Worm (Caenorhabditis elegans) whole organism, mixed stage, embryonic: ENCODE results near the gene F37C4.6.
"Not testable (repeated sequence)": the region's sequence is repeated elsewhere in the genome, so short reads cannot be mapped to it uniquely, and the experiment has no call there.

ENCODE experiments used
- bed-3 ChIP-seq: fragments of 200-800 bp; sonication (Bioruptor generic); optimal IDR thresholded peaks from 3 replicates; lab custom pipeline; 2018; ENCODE audit warnings: mild to moderate bottlenecking, missing genetic modification characterization, moderate library complexity, missing compliant biosample characterization
- blmp-1 ChIP-seq: fragments of 150-350 bp; optimal IDR thresholded peaks from 2 replicates; lab custom pipeline; 2014; ENCODE audit warnings: missing biosample characterization, missing genetic modification characterization
- ceh-83 ChIP-seq: fragments of 200-800 bp; sonication (Bioruptor generic); optimal IDR thresholded peaks from 2 replicates; lab custom pipeline; 2018; ENCODE audit warnings: mild to moderate bottlenecking, missing genetic modification characterization, missing compliant biosample characterization
- ces-1 ChIP-seq: fragments of 150-350 bp; optimal IDR thresholded peaks from 2 replicates; lab custom pipeline; 2014; ENCODE audit warnings: missing biosample characterization, missing genetic modification reagents, missing genetic modification characterization
- drap-1 ChIP-seq: fragments of 200-800 bp; sonication (Bioruptor generic); optimal IDR thresholded peaks from 3 replicates; lab custom pipeline; 2018; ENCODE audit warnings: mild to moderate bottlenecking, missing genetic modification characterization, missing compliant biosample characterization
- elt-1 ChIP-seq: sonication (generic microtip); optimal IDR thresholded peaks from 2 replicates; lab custom pipeline; 2017; ENCODE audit warnings: missing genetic modification characterization, mild to moderate bottlenecking, missing compliant biosample characterization, antibody characterized with exemption, moderate library complexity, borderline replicate concordance; ENCODE audit not compliant: insufficient read depth
- elt-3 ChIP-seq: fragments of 150-350 bp; optimal IDR thresholded peaks from 2 replicates; lab custom pipeline; 2014; ENCODE audit warnings: missing biosample characterization, missing genetic modification characterization
- flh-1 ChIP-seq: fragments of 200-800 bp; sonication (Bioruptor generic); optimal IDR thresholded peaks from 2 replicates; lab custom pipeline; 2018; ENCODE audit warnings: mild to moderate bottlenecking, missing genetic modification characterization, moderate library complexity, missing compliant biosample characterization
- ham-2 ChIP-seq: fragments of 200-800 bp; sonication (Bioruptor generic); optimal IDR thresholded peaks from 2 replicates; lab custom pipeline; 2018; ENCODE audit warnings: mild to moderate bottlenecking, missing genetic modification characterization, missing compliant biosample characterization
- hlh-1 ChIP-seq: fragments of 150-350 bp; optimal IDR thresholded peaks from 2 replicates; lab custom pipeline; 2014; ENCODE audit warnings: missing biosample characterization, missing genetic modification reagents, missing genetic modification characterization
- lin-13 ChIP-seq: fragments of 150-350 bp; optimal IDR thresholded peaks from 2 replicates; lab custom pipeline; 2014; ENCODE audit warnings: missing biosample characterization, missing genetic modification characterization
- lin-32 ChIP-seq: fragments of 200-800 bp; sonication (Bioruptor generic); optimal IDR thresholded peaks from 2 replicates; lab custom pipeline; 2018; ENCODE audit warnings: mild to moderate bottlenecking, missing genetic modification characterization, missing compliant biosample characterization
- lsy-2 ChIP-seq: fragments of 150-350 bp; optimal IDR thresholded peaks from 2 replicates; lab custom pipeline; 2014; ENCODE audit warnings: missing biosample characterization, missing genetic modification characterization
- mab-5 ChIP-seq: fragments of 150-350 bp; optimal IDR thresholded peaks from 2 replicates; lab custom pipeline; 2014; ENCODE audit warnings: missing biosample characterization, missing genetic modification characterization
- nhr-12 ChIP-seq: fragments of 150-350 bp; optimal IDR thresholded peaks from 2 replicates; lab custom pipeline; 2014; ENCODE audit warnings: missing biosample characterization, missing genetic modification characterization
- nhr-237 ChIP-seq: fragments of 150-350 bp; optimal IDR thresholded peaks from 2 replicates; lab custom pipeline; 2014; ENCODE audit warnings: missing biosample characterization, missing genetic modification characterization
- nhr-28 ChIP-seq: fragments of 150-350 bp; optimal IDR thresholded peaks from 2 replicates; lab custom pipeline; 2014; ENCODE audit warnings: missing biosample characterization, missing genetic modification characterization
- nhr-76 ChIP-seq: sonication (generic microtip); optimal IDR thresholded peaks from 2 replicates; lab custom pipeline; 2017; ENCODE audit warnings: missing biosample characterization, missing genetic modification characterization
- sem-2 ChIP-seq: fragments of 200-800 bp; sonication (Bioruptor generic); optimal IDR thresholded peaks from 2 replicates; lab custom pipeline; 2018; ENCODE audit warnings: mild to moderate bottlenecking, missing genetic modification characterization, missing compliant biosample characterization
- snpc-4 ChIP-seq: fragments of 150-350 bp; optimal IDR thresholded peaks from 2 replicates; lab custom pipeline; 2014; ENCODE audit warnings: missing biosample characterization, missing genetic modification characterization
- sptf-1 ChIP-seq: sonication (generic microtip); optimal IDR thresholded peaks from 2 replicates; lab custom pipeline; 2017; ENCODE audit warnings: mild to moderate bottlenecking, missing genetic modification characterization, moderate library complexity, missing compliant biosample characterization
- tbx-8 ChIP-seq: fragments of 200-800 bp; sonication (Bioruptor generic); optimal IDR thresholded peaks from 2 replicates; lab custom pipeline; 2018; ENCODE audit warnings: mild to moderate bottlenecking, missing genetic modification characterization, moderate library complexity, missing compliant biosample characterization
- unc-120 ChIP-seq: sonication (generic microtip); optimal IDR thresholded peaks from 2 replicates; lab custom pipeline; 2017; ENCODE audit warnings: missing genetic modification characterization, missing compliant biosample characterization; ENCODE audit not compliant: poor library complexity, severe bottlenecking
- unc-39 ChIP-seq: fragments of 150-350 bp; optimal IDR thresholded peaks from 2 replicates; lab custom pipeline; 2014; ENCODE audit warnings: missing biosample characterization, missing genetic modification characterization
- unc-62 ChIP-seq: fragments of 150-350 bp; optimal IDR thresholded peaks from 2 replicates; lab custom pipeline; 2014; ENCODE audit warnings: missing biosample characterization, missing genetic modification reagents, missing genetic modification characterization
- zip-8 ChIP-seq: fragments of 150-350 bp; optimal IDR thresholded peaks from 2 replicates; lab custom pipeline; 2014; ENCODE audit warnings: missing biosample characterization, missing genetic modification characterization
- ztf-11 ChIP-seq: fragments of 150-350 bp; optimal IDR thresholded peaks from 2 replicates; lab custom pipeline; 2014; ENCODE audit warnings: missing biosample characterization, missing genetic modification characterization

F37C4.6 gene

ce11 chrIV:3917405-3917804 lies 39.3 kb upstream of the F37C4.6 start, which contains the start of gene F56D6.14:
TSS of gene F56D6.14 (plus strand) at chrIV:3917705.
- no peak for TF ChIP-seq sem-2 (GFP tag; lab: Kevin White, UChicago)
- TF ChIP-seq tbx-8, result no peak
- no peak for TF ChIP-seq zip-8 (tag; lab: Kevin White, UChicago)
- no peak for TF ChIP-seq nhr-76 (tag; lab: Kevin White, UChicago)
- no peak for TF ChIP-seq blmp-1
- no peak for TF ChIP-seq mab-5 (tag; lab: Kevin White, UChicago)

ce11 chrIV:3915296-3915695 lies 37.2 kb upstream of the F37C4.6 start, which contains the start of gene srz-20:
TSS of gene srz-20 (plus strand) at chrIV:3915596.
- TF ChIP-seq lin-32 (no peak), blmp-1 (no peak), unc-62 (GFP tag; lab: Kevin White, UChicago) (no peak), mab-5 (tag; lab: Kevin White, UChicago) (no peak), ham-2 (GFP tag; lab: Kevin White, UChicago) (no peak), elt-3 (tag; lab: Kevin White, UChicago) (no peak), hlh-1 (tag; lab: Kevin White, UChicago) (no peak), unc-120 (tag; lab: Kevin White, UChicago) (no peak), nhr-12 (tag; lab: Kevin White, UChicago) (no peak), ztf-11 (tag; lab: Kevin White, UChicago) (no peak), sptf-1 (tag; lab: Kevin White, UChicago) (no peak), nhr-76 (tag; lab: Kevin White, UChicago) (no peak), elt-1 (tag; lab: Kevin White, UChicago) (no peak)

DNA sequence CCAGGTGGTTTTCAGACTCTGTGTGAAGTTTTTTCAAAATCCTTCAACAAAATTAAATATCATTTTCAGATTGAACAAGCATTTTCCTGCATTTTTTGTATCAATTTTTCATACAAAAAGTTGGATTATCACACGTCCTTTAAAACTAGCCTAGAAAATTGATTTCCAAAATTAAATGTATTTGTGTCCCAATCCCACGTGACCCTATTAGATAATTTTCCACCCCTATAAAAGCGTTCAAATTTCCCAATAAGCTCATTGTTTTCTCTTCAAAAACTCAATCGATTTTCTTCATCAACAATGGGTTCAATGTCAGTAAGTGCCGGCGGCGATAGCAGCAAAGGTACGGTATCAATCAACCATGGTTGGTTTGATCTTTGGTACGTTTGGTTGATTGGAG lies 36.3 kb upstream of the F37C4.6 start, which contains the start of gene F56D6.19:
Gene F56D6.19, plus strand, starts transcription at position 301 of the 400 bp plus-strand sequence.
- TF ChIP-seq elt-3 (tag; lab: Kevin White, UChicago), result no peak
- TF ChIP-seq nhr-237, result no peak
- TF ChIP-seq ceh-83 (GFP tag; lab: Kevin White, UChicago), result no peak
- TF ChIP-seq drap-1 (GFP tag; lab: Kevin White, UChicago), result no peak
- no peak for TF ChIP-seq unc-120 (tag; lab: Kevin White, UChicago)
- no peak for TF ChIP-seq ztf-11 (tag; lab: Kevin White, UChicago)
- no peak for TF ChIP-seq nhr-76 (tag; lab: Kevin White, UChicago)
- no peak for TF ChIP-seq ces-1 (GFP tag; lab: Kevin White, UChicago)
- TF ChIP-seq ham-2 (GFP tag; lab: Kevin White, UChicago), result no peak

DNA sequence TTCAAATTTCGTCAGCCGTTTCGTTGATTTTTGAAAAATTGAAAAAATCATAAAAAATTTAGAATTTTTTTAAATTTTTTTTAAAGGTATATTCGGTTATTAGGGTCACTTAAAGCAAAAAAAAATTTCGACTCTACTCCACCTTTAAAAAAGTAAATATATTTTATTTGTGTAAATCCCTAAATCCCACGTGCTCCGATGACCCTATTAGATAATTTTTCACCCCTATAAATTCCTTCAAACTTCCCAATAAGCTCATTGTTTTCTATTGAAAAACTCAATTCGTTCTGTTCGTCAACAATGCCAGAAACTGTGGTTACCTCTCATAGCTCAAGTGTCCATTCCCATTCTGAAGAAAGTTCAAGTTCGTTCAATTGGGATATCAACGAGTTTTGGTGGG lies 34.5 kb upstream of the F37C4.6 start, which contains the start of gene F56D6.20:
Gene F56D6.20, plus strand, starts transcription at position 301 of the 400 bp plus-strand sequence.
- no peak for TF ChIP-seq sem-2 (GFP tag; lab: Kevin White, UChicago)
- no peak for TF ChIP-seq elt-3 (tag; lab: Kevin White, UChicago)
- no peak for TF ChIP-seq unc-120 (tag; lab: Kevin White, UChicago)
- no peak for TF ChIP-seq snpc-4 (tag; lab: Kevin White, UChicago)
- no peak for TF ChIP-seq ztf-11 (tag; lab: Kevin White, UChicago)
- TF ChIP-seq mab-5 (tag; lab: Kevin White, UChicago), result no peak
- TF ChIP-seq drap-1 (GFP tag; lab: Kevin White, UChicago), result no peak
- no peak for TF ChIP-seq lin-32

DNA sequence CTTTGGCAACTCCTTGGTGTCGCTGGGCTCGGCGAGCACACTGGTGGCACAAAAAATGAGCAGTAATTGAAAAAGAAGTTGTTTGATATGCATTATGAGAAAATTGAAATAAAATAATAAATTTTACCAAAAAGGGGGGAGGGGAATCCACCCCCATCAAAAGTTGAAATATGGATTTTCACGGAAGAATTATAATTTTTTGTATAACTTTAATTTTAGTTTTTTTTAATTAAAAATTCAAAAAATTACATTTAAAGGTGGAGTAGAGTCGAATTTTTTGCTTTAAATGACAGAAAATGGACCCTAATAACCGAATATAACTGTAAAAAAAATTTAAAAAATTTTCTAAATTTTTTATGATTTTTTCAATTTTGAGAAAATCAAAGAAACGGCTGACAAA lies 33.7 kb upstream of the F37C4.6 start, which contains the start of gene F56D6.18:
Gene F56D6.18, minus strand, starts transcription at position 101 of the 400 bp plus-strand sequence.
- TF ChIP-seq nhr-12, lin-13, unc-39 (tag; lab: Kevin White, UChicago): not testable (repeated sequence)

- TF ChIP-seq nhr-28 (no peak), lsy-2 (tag; lab: Kevin White, UChicago) (no peak), mab-5 (tag; lab: Kevin White, UChicago) (no peak), tbx-8 (no peak), flh-1 (GFP tag; lab: Kevin White, UChicago) (no peak), blmp-1 (no peak), sem-2 (GFP tag; lab: Kevin White, UChicago) (no peak), unc-39 (tag; lab: Kevin White, UChicago) (no peak), lin-32 (no peak), bed-3 (no peak), lin-13 (tag; lab: Kevin White, UChicago) (no peak)
These were observed 31.0 kb upstream of the F37C4.6 start, which contains the start of gene F56D6.13 for ce11 chrIV:3909114-3909513. TSS of gene F56D6.13 (plus strand) at chrIV:3909414.
